Fruit fly (Drosophila melanogaster): ENCODE data around the gene kst.
A peak's percentile ranks its signal among the peaks of the same experiment; 100 is the strongest.

DNA sequence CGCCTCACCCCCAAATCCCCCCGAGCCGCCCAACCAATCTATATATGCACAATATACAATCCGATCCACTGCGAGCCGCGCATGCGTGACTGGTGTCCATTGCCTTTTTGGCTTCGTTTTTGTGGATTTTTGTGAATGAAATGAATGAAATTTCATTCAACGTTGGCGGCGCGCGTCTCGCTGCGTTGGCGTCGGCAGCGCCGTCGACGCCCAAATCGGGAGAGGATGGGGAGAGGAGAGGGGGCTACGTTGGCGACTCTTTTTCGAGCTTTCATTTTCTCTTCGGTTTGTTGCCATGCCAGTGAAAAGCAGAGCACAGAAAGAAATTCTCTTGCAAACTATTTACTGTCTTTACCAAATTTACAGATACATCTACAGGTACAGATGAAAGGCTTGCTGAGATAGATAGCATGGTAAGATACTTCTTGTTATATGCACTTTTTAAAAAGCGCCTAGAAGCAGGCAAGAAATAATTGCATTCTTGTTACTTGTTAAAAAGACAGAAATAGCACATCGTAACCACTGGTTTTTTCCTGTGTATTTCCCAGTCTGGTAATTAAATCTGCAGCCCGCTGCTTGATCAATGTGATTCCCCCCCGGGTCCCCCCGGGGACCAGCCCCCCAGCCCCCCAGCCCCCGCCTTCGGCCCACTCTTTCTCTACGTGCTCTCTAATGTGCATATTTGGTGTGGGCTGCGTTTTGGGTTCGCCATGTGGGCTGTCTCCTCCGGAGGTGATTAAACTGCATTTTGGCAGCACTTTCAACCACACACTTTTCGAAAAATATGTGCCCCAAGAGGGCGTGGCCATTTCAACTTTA, 43.8 kb downstream of the kst start:
- TF ChIP-seq pzg (GFP tag; optimal IDR thresholded peaks at IDR 0.05) (no peak), Meics (GFP tag; optimal IDR thresholded peaks at IDR 0.05) (no peak), Xbp1 (GFP tag; optimal IDR thresholded peaks at IDR 0.05) (peak; percentile 48), Adf1 (GFP tag; IDR thresholded peaks at IDR 0.05) (peak; percentile 63), pum (GFP tag; optimal IDR thresholded peaks at IDR 0.05) (peak; percentile 16), CG11560 (tag; IDR thresholded peaks at IDR 0.05) (no peak), CG31224 (GFP tag; IDR thresholded peaks at IDR 0.05) (no peak), psq (GFP tag; optimal IDR thresholded peaks at IDR 0.05) (no peak), CG14860 (GFP tag; IDR thresholded peaks at IDR 0.05; ENCODE audit: partially characterized antibody) (no peak), CG33557 (GFP tag; optimal IDR thresholded peaks at IDR 0.05) (no peak)
